Worm (Caenorhabditis elegans) whole organism, L3 larva: Measurements from ENCODE around the gene nhr-213.

ENCODE experiments used
- R02D3.7 ChIP-seq: fragments of 150-350 bp; optimal IDR thresholded peaks from 2 replicates; lab custom pipeline; 2014; ENCODE audit warnings: missing biosample characterization, missing genetic modification characterization
- ZK546.5 ChIP-seq: sonication (generic microtip); optimal IDR thresholded peaks from 2 replicates; lab custom pipeline; 2017; ENCODE audit warnings: missing biosample characterization, missing genetic modification characterization
- ceh-16 ChIP-seq: sonication (generic microtip); optimal IDR thresholded peaks from 2 replicates; lab custom pipeline; 2017; ENCODE audit warnings: missing biosample characterization, missing genetic modification characterization
- ceh-28 ChIP-seq: fragments of 150-350 bp; optimal IDR thresholded peaks from 2 replicates; lab custom pipeline; 2014; ENCODE audit warnings: missing biosample characterization, missing genetic modification reagents, missing genetic modification characterization
- ceh-9 ChIP-seq: sonication (generic microtip); optimal IDR thresholded peaks from 2 replicates; lab custom pipeline; 2018; ENCODE audit warnings: missing biosample characterization, missing genetic modification characterization
- egl-27 ChIP-seq: sonication (generic microtip); optimal IDR thresholded peaks from 4 replicates; lab custom pipeline; 2017; ENCODE audit warnings: missing biosample characterization, missing genetic modification reagents, missing genetic modification characterization
- egl-5 ChIP-seq: fragments of 150-350 bp; optimal IDR thresholded peaks from 2 replicates; lab custom pipeline; 2017; ENCODE audit warnings: missing biosample characterization, missing genetic modification reagents, missing genetic modification characterization, inconsistent platforms
- elt-2 ChIP-seq: sonication (generic microtip); optimal IDR thresholded peaks from 2 replicates; lab custom pipeline; 2016; ENCODE audit warnings: missing genetic modification reagents, mild to moderate bottlenecking, missing genetic modification characterization, missing compliant biosample characterization
- eor-1 ChIP-seq, 2 experiments: fragments of 150-350 bp; optimal IDR thresholded peaks; 2 replicates each; lab custom pipeline; 2014 to 2018; ENCODE audit warnings: missing biosample characterization in 2 of 2, missing genetic modification characterization in 2 of 2
- fkh-2 ChIP-seq: fragments of 150-350 bp; optimal IDR thresholded peaks from 2 replicates; lab custom pipeline; 2014; ENCODE audit warnings: missing biosample characterization, missing genetic modification reagents, missing genetic modification characterization
- fos-1 ChIP-seq: fragments of 150-350 bp; optimal IDR thresholded peaks from 2 replicates; lab custom pipeline; 2014; ENCODE audit warnings: missing biosample characterization, missing genetic modification characterization
- lin-15B ChIP-seq: fragments of 150-350 bp; optimal IDR thresholded peaks from 2 replicates; lab custom pipeline; 2014; ENCODE audit warnings: missing biosample characterization, missing genetic modification characterization
- lin-39 ChIP-seq: fragments of 150-350 bp; optimal IDR thresholded peaks from 2 replicates; lab custom pipeline; 2018; ENCODE audit warnings: missing biosample characterization, missing genetic modification reagents, missing genetic modification characterization
- lsy-12 ChIP-seq: sonication (generic microtip); optimal IDR thresholded peaks from 2 replicates; lab custom pipeline; 2016; ENCODE audit warnings: mild to moderate bottlenecking, missing genetic modification characterization, missing compliant biosample characterization
- mml-1 ChIP-seq: fragments of 150-350 bp; sonication (generic microtip); optimal IDR thresholded peaks from 3 replicates; lab custom pipeline; 2014; ENCODE audit warnings: missing biosample characterization, missing genetic modification characterization
- nhr-11 ChIP-seq: fragments of 150-350 bp; optimal IDR thresholded peaks from 2 replicates; lab custom pipeline; 2014; ENCODE audit warnings: missing biosample characterization, missing genetic modification characterization
- nhr-12 ChIP-seq: fragments of 150-350 bp; optimal IDR thresholded peaks from 2 replicates; lab custom pipeline; 2014; ENCODE audit warnings: missing biosample characterization, missing genetic modification characterization
- nhr-237 ChIP-seq: fragments of 150-350 bp; optimal IDR thresholded peaks from 2 replicates; lab custom pipeline; 2014; ENCODE audit warnings: missing biosample characterization, missing genetic modification characterization
- nhr-25 ChIP-seq: sonication (generic microtip); optimal IDR thresholded peaks from 2 replicates; lab custom pipeline; 2017; ENCODE audit warnings: missing biosample characterization, missing genetic modification characterization
- nhr-28 ChIP-seq: fragments of 150-350 bp; optimal IDR thresholded peaks from 2 replicates; lab custom pipeline; 2014; ENCODE audit warnings: missing biosample characterization, missing genetic modification characterization
- nhr-43 ChIP-seq: sonication (generic microtip); optimal IDR thresholded peaks from 2 replicates; lab custom pipeline; 2016; ENCODE audit warnings: mild to moderate bottlenecking, missing genetic modification characterization, missing compliant biosample characterization; ENCODE audit not compliant: poor library complexity, severe bottlenecking
- nhr-67 ChIP-seq: fragments of 150-350 bp; optimal IDR thresholded peaks from 2 replicates; lab custom pipeline; 2014; ENCODE audit warnings: missing biosample characterization, missing genetic modification characterization
- nhr-76 ChIP-seq: fragments of 150-350 bp; sonication (generic microtip); optimal IDR thresholded peaks from 5 replicates; lab custom pipeline; 2014; ENCODE audit warnings: missing biosample characterization, missing genetic modification characterization
- nhr-77 ChIP-seq: fragments of 150-350 bp; optimal IDR thresholded peaks from 2 replicates; lab custom pipeline; 2014; ENCODE audit warnings: missing biosample characterization, missing genetic modification characterization
- pha-4 ChIP-seq: fragments of 150-350 bp; optimal IDR thresholded peaks from 2 replicates; lab custom pipeline; 2014; ENCODE audit warnings: missing biosample characterization, missing genetic modification reagents, missing genetic modification characterization
- pqm-1 ChIP-seq: fragments of 150-350 bp; optimal IDR thresholded peaks from 2 replicates; lab custom pipeline; 2017; ENCODE audit warnings: missing biosample characterization, missing genetic modification characterization, inconsistent platforms
- sea-2 ChIP-seq: fragments of 150-350 bp; sonication (generic microtip); optimal IDR thresholded peaks from 4 replicates; lab custom pipeline; 2014; ENCODE audit warnings: missing biosample characterization, missing genetic modification reagents, missing genetic modification characterization
- skn-1 ChIP-seq: fragments of 150-350 bp; optimal IDR thresholded peaks from 2 replicates; lab custom pipeline; 2014; ENCODE audit warnings: missing biosample characterization, missing genetic modification characterization
- unc-39 ChIP-seq: sonication (generic microtip); optimal IDR thresholded peaks from 4 replicates; lab custom pipeline; 2017; ENCODE audit warnings: missing biosample characterization, missing genetic modification characterization
- zag-1 ChIP-seq: fragments of 150-350 bp; optimal IDR thresholded peaks from 2 replicates; lab custom pipeline; 2014; ENCODE audit warnings: missing biosample characterization, missing genetic modification characterization
- ztf-11 ChIP-seq: fragments of 150-350 bp; optimal IDR thresholded peaks from 2 replicates; lab custom pipeline; 2014; ENCODE audit warnings: missing biosample characterization, missing genetic modification characterization
- ztf-4 ChIP-seq: fragments of 150-350 bp; optimal IDR thresholded peaks from 2 replicates; lab custom pipeline; 2014; ENCODE audit warnings: missing biosample characterization, missing genetic modification characterization

nhr-213 gene

DNA sequence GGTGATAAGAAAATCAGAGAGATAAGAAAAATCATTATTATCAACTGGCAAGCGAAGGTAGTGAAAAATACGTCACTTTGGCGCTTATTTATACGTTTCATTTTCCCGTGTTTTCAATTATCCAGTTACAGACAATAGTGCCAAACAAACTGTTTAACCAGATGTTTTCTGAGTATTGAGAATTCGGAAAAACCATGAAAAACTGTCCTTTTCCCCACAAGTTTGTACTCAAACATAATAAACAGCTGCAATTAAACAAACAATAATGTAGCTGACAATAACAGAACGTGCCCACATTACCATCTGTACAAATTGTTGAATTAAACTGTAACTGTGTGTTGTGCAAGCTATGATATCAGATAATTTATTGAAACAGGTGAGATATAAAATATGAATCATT, 9.0 kb upstream of the nhr-213 start, which contains the start of the genes F35E8.1 and F35E8.2:
Gene F35E8.1 (minus strand): TSS at position 101 of the 400 bp plus-strand sequence.
Gene F35E8.2 (plus strand): TSS at position 132 of the 400 bp plus-strand sequence.
- TF ChIP-seq elt-2 (tag; lab: Kevin White, UChicago), result peak; percentile 27

DNA sequence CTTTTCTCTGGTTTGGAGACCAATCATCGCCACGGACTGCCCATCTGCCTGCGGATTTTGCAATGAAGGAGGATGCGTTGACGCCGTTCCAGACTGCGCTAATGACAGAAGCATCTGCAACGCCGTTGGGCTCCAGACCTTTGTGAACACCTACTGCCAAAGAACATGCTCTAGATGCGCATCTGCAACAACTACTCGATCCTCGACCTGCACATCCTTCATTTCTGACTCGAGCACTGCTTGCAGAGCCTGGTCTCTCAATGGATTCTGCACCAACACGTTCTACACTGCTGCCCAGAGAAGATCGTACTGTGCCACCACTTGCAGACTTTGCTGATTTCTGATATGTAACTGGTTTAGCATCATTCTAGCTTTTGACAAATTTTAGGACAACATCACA, 4.0 kb upstream of the nhr-213 start:
- TF ChIP-seq zag-1 (tag; lab: Kevin White, UChicago) (no peak), ZK546.5 (tag; lab: Kevin White, UChicago) (no peak), egl-5 (tag; lab: Kevin White, UChicago) (no peak), nhr-43 (tag; lab: Kevin White, UChicago) (no peak), nhr-12 (no peak), nhr-11 (tag; lab: Kevin White, UChicago) (no peak), pha-4 (tag; lab: Kevin White, UChicago) (no peak), nhr-67 (tag; lab: Kevin White, UChicago) (no peak), unc-39 (tag; lab: Kevin White, UChicago) (no peak), ztf-4 (no peak), pqm-1 (no peak), sea-2 (GFP tag; lab: Kevin White, UChicago) (no peak)

DNA sequence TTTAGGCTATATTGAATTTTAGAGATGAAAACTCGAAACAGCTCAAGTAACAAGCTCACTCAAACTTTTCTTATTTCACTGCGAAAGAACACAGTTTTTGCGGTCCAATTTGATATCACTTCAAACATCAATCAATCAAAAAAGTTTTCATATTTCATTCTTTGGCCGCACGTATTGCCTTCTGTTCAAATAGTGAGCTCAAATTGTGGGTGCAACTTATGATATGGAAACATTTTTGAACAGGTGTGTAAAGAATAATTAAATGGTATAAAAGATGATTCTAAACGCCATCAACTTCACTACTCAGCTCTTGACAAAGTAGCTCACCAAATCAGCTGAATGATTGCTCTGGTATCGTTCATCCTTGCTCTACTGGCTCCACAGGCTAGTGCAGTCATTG, 3.1 kb upstream of the nhr-213 start, which contains the start of gene T06C12.14:
Gene T06C12.14 (plus strand): TSS at position 301 of the 400 bp plus-strand sequence.
- TF ChIP-seq nhr-237 (tag; lab: Kevin White, UChicago), result no peak
- TF ChIP-seq fkh-2, result no peak
- no peak for TF ChIP-seq lsy-12 (tag; lab: Kevin White, UChicago)
- no peak for TF ChIP-seq pha-4 (tag; lab: Kevin White, UChicago)
- no peak for TF ChIP-seq lin-39 (tag; lab: Kevin White, UChicago)
- no peak for TF ChIP-seq egl-27 (tag; lab: Kevin White, UChicago)
- no peak for TF ChIP-seq ZK546.5 (tag; lab: Kevin White, UChicago)
- TF ChIP-seq egl-5 (tag; lab: Kevin White, UChicago), result no peak
- no peak for TF ChIP-seq eor-1 (tag; optimal IDR thresholded peaks at IDR 0.05; lab: Kevin White, UChicago)
- no peak for TF ChIP-seq skn-1 (tag; lab: Kevin White, UChicago)
- no peak for TF ChIP-seq lin-15B (tag; lab: Kevin White, UChicago)
- TF ChIP-seq fos-1, result no peak
- TF ChIP-seq ceh-28, result no peak
- TF ChIP-seq nhr-77, result no peak
- no peak for TF ChIP-seq mml-1
- no peak for TF ChIP-seq pqm-1
- no peak for TF ChIP-seq ztf-11 (tag; lab: Kevin White, UChicago)
- TF ChIP-seq nhr-12, result no peak

DNA sequence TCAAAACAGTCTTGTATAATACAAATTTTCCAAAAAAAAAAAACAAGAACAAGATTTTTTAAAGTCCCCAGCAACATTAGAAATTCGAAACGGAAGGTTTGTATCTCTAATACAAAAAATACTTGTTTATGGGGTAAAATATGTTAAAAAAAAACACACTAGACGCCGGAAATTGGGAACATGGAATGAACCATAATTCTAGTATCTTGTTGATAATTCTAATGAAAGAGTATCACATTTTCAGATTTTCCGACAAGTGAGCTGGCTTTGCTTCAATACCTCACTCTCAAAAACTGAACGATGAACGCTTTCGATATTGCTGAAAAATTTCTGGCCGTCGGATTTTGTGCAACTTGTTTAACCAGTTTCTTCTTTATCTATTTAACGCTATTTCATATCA, 1.1 kb upstream of the nhr-213 start, which contains the start of gene str-60:
Gene str-60 (plus strand): TSS at position 301 of the 400 bp plus-strand sequence.
- TF ChIP-seq nhr-25 (tag; lab: Kevin White, UChicago) (no peak), nhr-76 (tag; lab: Kevin White, UChicago) (no peak), eor-1 (tag; optimal IDR thresholded peaks at IDR 0.05; lab: Kevin White, UChicago) (no peak), nhr-28 (tag; lab: Kevin White, UChicago) (no peak), egl-5 (tag; lab: Kevin White, UChicago) (no peak), R02D3.7 (tag; lab: Kevin White, UChicago) (no peak)

DNA sequence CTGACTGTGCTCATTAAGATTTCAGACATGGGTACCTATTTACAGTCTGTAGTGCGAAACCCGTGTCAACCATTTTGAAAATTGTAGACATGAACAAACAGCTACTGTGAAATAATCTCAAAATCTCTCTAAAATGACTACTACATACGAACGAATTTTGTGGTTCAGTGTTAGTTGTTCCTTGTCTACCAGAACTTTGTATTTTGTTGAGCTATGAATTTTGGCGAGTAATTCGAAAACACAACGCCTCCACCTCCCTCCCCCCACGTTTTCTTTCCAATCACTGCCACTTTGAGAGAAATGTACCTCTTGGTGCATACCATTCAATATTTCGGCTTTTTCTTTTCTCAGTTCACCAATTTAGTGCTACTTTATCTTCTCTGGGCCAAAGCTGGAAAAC, 3.9 kb downstream of the nhr-213 start, which contains the start of gene T06C12.11:
Gene T06C12.11 (plus strand): TSS at position 301 of the 400 bp plus-strand sequence.
- TF ChIP-seq eor-1 (tag; optimal IDR thresholded peaks at IDR 0.05; lab: Kevin White, UChicago), result no peak
- no peak for TF ChIP-seq unc-39 (tag; lab: Kevin White, UChicago)
- no peak for TF ChIP-seq pqm-1
- no peak for TF ChIP-seq nhr-43 (tag; lab: Kevin White, UChicago)
- no peak for TF ChIP-seq lin-39 (tag; lab: Kevin White, UChicago)
- TF ChIP-seq nhr-67 (tag; lab: Kevin White, UChicago), result no peak
- no peak for TF ChIP-seq egl-5 (tag; lab: Kevin White, UChicago)
- no peak for TF ChIP-seq ceh-9
- TF ChIP-seq ceh-16 (tag; lab: Kevin White, UChicago), result no peak
- TF ChIP-seq sea-2 (GFP tag; lab: Kevin White, UChicago), result no peak
- no peak for TF ChIP-seq lin-15B (tag; lab: Kevin White, UChicago)
- TF ChIP-seq nhr-76 (tag; lab: Kevin White, UChicago), result no peak
